Fruit fly (Drosophila melanogaster) whole organism, embryonic: ENCODE results near the gene nst.

Experiments used
- Ada2b ChIP-seq: fragments of 200-800 bp; sonication (Bioruptor generic); IDR thresholded peaks from 2 replicates; pipeline ENCODE4 v1.3.6; 2022; ENCODE audit warnings: missing biosample characterization, missing genetic modification characterization
- Asciz ChIP-seq: fragments of 200-800 bp; sonication (Bioruptor generic); optimal IDR thresholded peaks from 2 replicates; lab custom pipeline; 2017; ENCODE audit warnings: missing biosample characterization, mild to moderate bottlenecking, missing genetic modification characterization, missing genetic modification reagents
- Atf-2 ChIP-seq: fragments of 200-800 bp; sonication (Bioruptor generic); optimal IDR thresholded peaks from 2 replicates; lab custom pipeline; 2016; ENCODE audit warnings: missing biosample characterization, missing genetic modification characterization
- B-H1 ChIP-seq: fragments of 200-800 bp; sonication (Bioruptor generic); IDR thresholded peaks from 3 replicates; pipeline ENCODE4 v1.3.6; 2022; ENCODE audit warnings: missing biosample characterization, missing genetic modification characterization
- BEAF-32 ChIP-seq: fragments of 200-800 bp; sonication (Bioruptor generic); optimal IDR thresholded peaks from 3 replicates; lab custom pipeline; 2017; ENCODE audit warnings: missing biosample characterization, missing genetic modification characterization, mild to moderate bottlenecking, moderate library complexity, missing genetic modification reagents
- C15 ChIP-seq: fragments of 200-800 bp; sonication (Bioruptor generic); IDR thresholded peaks from 3 replicates; pipeline ENCODE4 v1.3.6; 2022; ENCODE audit warnings: missing biosample characterization, missing genetic modification characterization
- CG10209 ChIP-seq: fragments of 200-800 bp; sonication (Bioruptor generic); optimal IDR thresholded peaks from 3 replicates; lab custom pipeline; 2017; ENCODE audit warnings: missing biosample characterization, mild to moderate bottlenecking, missing genetic modification characterization, missing genetic modification reagents
- CG10321 ChIP-seq: fragments of 200-800 bp; sonication (Bioruptor generic); IDR thresholded peaks from 2 replicates; pipeline ENCODE4 v1.3.6; 2022; ENCODE audit warnings: missing biosample characterization, missing genetic modification characterization
- CG11085 ChIP-seq: fragments of 200-800 bp; sonication (Bioruptor generic); IDR thresholded peaks from 2 replicates; pipeline ENCODE4 v1.3.6; 2022; ENCODE audit warnings: missing biosample characterization, missing genetic modification characterization
- CG11398 ChIP-seq: fragments of 200-800 bp; sonication (Bioruptor generic); optimal IDR thresholded peaks from 2 replicates; lab custom pipeline; 2016; ENCODE audit warnings: missing biosample characterization, missing genetic modification characterization
- CG11504 ChIP-seq: fragments of 200-800 bp; sonication (Bioruptor generic); optimal IDR thresholded peaks from 3 replicates; lab custom pipeline; 2019; ENCODE audit warnings: missing biosample characterization, mild to moderate bottlenecking, missing genetic modification characterization, moderate library complexity
- CG11723 ChIP-seq: fragments of 200-800 bp; sonication (Bioruptor generic); optimal IDR thresholded peaks from 2 replicates; lab custom pipeline; 2017; ENCODE audit warnings: missing biosample characterization, mild to moderate bottlenecking, missing genetic modification characterization
- CG12104 ChIP-seq: fragments of 200-800 bp; sonication (Bioruptor generic); optimal IDR thresholded peaks from 3 replicates; lab custom pipeline; 2016; ENCODE audit warnings: missing biosample characterization, missing genetic modification characterization
- CG12236 ChIP-seq: fragments of 200-800 bp; sonication (Bioruptor generic); optimal IDR thresholded peaks from 2 replicates; lab custom pipeline; 2016; ENCODE audit warnings: missing biosample characterization, missing genetic modification characterization
- CG14441 ChIP-seq: fragments of 200-800 bp; sonication (Bioruptor generic); IDR thresholded peaks from 2 replicates; pipeline ENCODE4 v1.3.6; 2022; ENCODE audit warnings: missing biosample characterization, missing genetic modification characterization
- CG15269 ChIP-seq: fragments of 200-800 bp; sonication (Bioruptor generic); optimal IDR thresholded peaks from 2 replicates; lab custom pipeline; 2018; ENCODE audit warnings: missing biosample characterization, mild to moderate bottlenecking, missing genetic modification characterization, moderate library complexity
- CG17328 ChIP-seq: fragments of 200-800 bp; sonication (Bioruptor generic); IDR thresholded peaks from 2 replicates; pipeline ENCODE4 v1.3.6; 2022; ENCODE audit warnings: missing biosample characterization, missing genetic modification characterization
- CG17802 ChIP-seq: fragments of 200-800 bp; sonication (Bioruptor generic); optimal IDR thresholded peaks from 2 replicates; lab custom pipeline; 2018; ENCODE audit warnings: missing biosample characterization, mild to moderate bottlenecking, missing genetic modification characterization, moderate library complexity
- CG17829 ChIP-seq: fragments of 200-800 bp; optimal IDR thresholded peaks from 2 replicates; lab custom pipeline; 2019; ENCODE audit warnings: missing biosample characterization, mild to moderate bottlenecking, missing genetic modification characterization, moderate library complexity
- CG31224 ChIP-seq: fragments of 200-800 bp; sonication (Bioruptor generic); IDR thresholded peaks from 2 replicates; pipeline ENCODE4 v1.3.6; 2022; ENCODE audit warnings: missing biosample characterization, missing genetic modification characterization
- CG32532 ChIP-seq: fragments of 200-800 bp; sonication (Bioruptor generic); IDR thresholded peaks from 2 replicates; pipeline ENCODE4 v1.3.6; 2022; ENCODE audit warnings: missing biosample characterization, missing genetic modification characterization
- CG32772 ChIP-seq: fragments of 200-800 bp; sonication (Bioruptor generic); IDR thresholded peaks from 2 replicates; pipeline ENCODE4 v1.3.6; 2022; ENCODE audit warnings: missing biosample characterization, missing genetic modification characterization
- CG4360 ChIP-seq: fragments of 200-800 bp; sonication (Bioruptor generic); IDR thresholded peaks from 2 replicates; pipeline ENCODE4 v1.3.6; 2022; ENCODE audit warnings: missing biosample characterization, missing genetic modification characterization
- CG4854 ChIP-seq: fragments of 200-800 bp; sonication (Bioruptor generic); optimal IDR thresholded peaks from 2 replicates; lab custom pipeline; 2016; ENCODE audit warnings: missing biosample characterization, missing genetic modification characterization, inconsistent platforms
- CG5180 ChIP-seq: fragments of 200-800 bp; sonication (Bioruptor generic); optimal IDR thresholded peaks from 3 replicates; lab custom pipeline; 2017; ENCODE audit warnings: missing biosample characterization, missing genetic modification characterization, mild to moderate bottlenecking, moderate library complexity, missing genetic modification reagents
- CG6175 ChIP-seq: fragments of 200-800 bp; sonication (Bioruptor generic); IDR thresholded peaks from 3 replicates; pipeline ENCODE4 v1.3.6; 2022; ENCODE audit warnings: missing biosample characterization, missing genetic modification characterization
- CG6272 ChIP-seq: fragments of 200-800 bp; sonication (Bioruptor generic); IDR thresholded peaks from 2 replicates; pipeline ENCODE4 v1.3.6; 2022; ENCODE audit warnings: missing biosample characterization, missing genetic modification characterization
- CG7928 ChIP-seq: fragments of 200-800 bp; sonication (Bioruptor generic); optimal IDR thresholded peaks from 2 replicates; lab custom pipeline; 2017; ENCODE audit warnings: missing biosample characterization, mild to moderate bottlenecking, missing genetic modification characterization
- CG8281 ChIP-seq: fragments of 200-800 bp; sonication (Bioruptor generic); optimal IDR thresholded peaks from 2 replicates; lab custom pipeline; 2018; ENCODE audit warnings: missing biosample characterization, mild to moderate bottlenecking, missing genetic modification characterization, moderate library complexity
- D ChIP-seq, 2 experiments: fragments of 200-800 bp in 1 of 2; fragments of >200 bp in 1 of 2; sonication (Bioruptor generic) in 1 of 2; optimal IDR thresholded peaks; 2 replicates in 1 of 2; 3 replicates in 1 of 2; lab custom pipeline; 2017; ENCODE audit warnings: mild to moderate bottlenecking in 1 of 2, missing biosample characterization in 1 of 2, missing genetic modification characterization in 1 of 2, missing genetic modification reagents in 1 of 2
- Dip2 ChIP-seq: fragments of 200-800 bp; sonication (Bioruptor generic); IDR thresholded peaks from 2 replicates; pipeline ENCODE4 v1.3.6; 2022; ENCODE audit warnings: missing biosample characterization, missing genetic modification characterization
- Fer1 ChIP-seq: fragments of 200-800 bp; sonication (Bioruptor generic); optimal IDR thresholded peaks from 2 replicates; lab custom pipeline; 2017; ENCODE audit warnings: missing biosample characterization, mild to moderate bottlenecking, missing genetic modification characterization
- Mad ChIP-seq: fragments of 200-800 bp; sonication (Bioruptor generic); optimal IDR thresholded peaks from 2 replicates; lab custom pipeline; 2016; ENCODE audit warnings: missing biosample characterization, missing genetic modification characterization
- NFAT ChIP-seq: fragments of 200-800 bp; sonication (Bioruptor generic); IDR thresholded peaks from 2 replicates; pipeline ENCODE4 v1.3.6; 2022; ENCODE audit warnings: missing biosample characterization, missing genetic modification characterization
- Spps ChIP-seq: fragments of 200-800 bp; sonication (Bioruptor generic); optimal IDR thresholded peaks from 2 replicates; lab custom pipeline; 2018; ENCODE audit warnings: missing biosample characterization, mild to moderate bottlenecking, missing genetic modification characterization
- Sry-δ ChIP-seq: fragments of 200-800 bp; sonication (Bioruptor generic); optimal IDR thresholded peaks from 2 replicates; lab custom pipeline; 2016; ENCODE audit warnings: missing biosample characterization, missing genetic modification characterization
- Ssrp ChIP-seq: fragments of 200-800 bp; sonication (Bioruptor generic); optimal IDR thresholded peaks from 2 replicates; lab custom pipeline; 2018; ENCODE audit warnings: missing biosample characterization, mild to moderate bottlenecking, missing genetic modification characterization, moderate library complexity
- ac ChIP-seq: fragments of 200-800 bp; sonication (Bioruptor generic); optimal IDR thresholded peaks from 3 replicates; lab custom pipeline; 2017; ENCODE audit warnings: missing biosample characterization, mild to moderate bottlenecking, missing genetic modification characterization
- ash1 ChIP-seq: fragments of 200-800 bp; sonication (Bioruptor generic); optimal IDR thresholded peaks from 2 replicates; lab custom pipeline; 2018; ENCODE audit warnings: missing biosample characterization, mild to moderate bottlenecking, missing genetic modification characterization
- btn ChIP-seq: fragments of 200-800 bp; sonication (Bioruptor generic); optimal IDR thresholded peaks from 2 replicates; lab custom pipeline; 2016; ENCODE audit warnings: missing biosample characterization, missing genetic modification characterization
- cad ChIP-seq: fragments of >200 bp; optimal IDR thresholded peaks from 2 replicates; lab custom pipeline; 2017; ENCODE audit warnings: missing biosample characterization, missing genetic modification characterization
- corto ChIP-seq: fragments of 200-800 bp; sonication (Bioruptor generic); optimal IDR thresholded peaks from 2 replicates; lab custom pipeline; 2016; ENCODE audit warnings: missing biosample characterization, mild to moderate bottlenecking, missing genetic modification characterization, moderate library complexity
- disco-r ChIP-seq: fragments of 200-800 bp; sonication (Bioruptor generic); optimal IDR thresholded peaks from 2 replicates; lab custom pipeline; 2016; ENCODE audit warnings: missing biosample characterization, missing genetic modification characterization
- h ChIP-seq: fragments of >200 bp; optimal IDR thresholded peaks from 2 replicates; lab custom pipeline; 2017
- lov ChIP-seq, 2 experiments: fragments of 200-800 bp in 1 of 2; fragments of >200 bp in 1 of 2; sonication (Bioruptor generic) in 1 of 2; IDR thresholded peaks in 1 of 2; optimal IDR thresholded peaks in 1 of 2; 2 replicates in 1 of 2; 3 replicates in 1 of 2; pipeline versions ENCODE4 v1.3.6 to Lab custom; 2017 to 2022; ENCODE audit warnings: missing biosample characterization in 1 of 2, missing genetic modification characterization in 1 of 2
- nau ChIP-seq: fragments of 200-800 bp; sonication (Bioruptor generic); optimal IDR thresholded peaks from 3 replicates; lab custom pipeline; 2017; ENCODE audit warnings: missing biosample characterization, mild to moderate bottlenecking, missing genetic modification characterization, missing genetic modification reagents
- row ChIP-seq: fragments of 200-800 bp; sonication (Bioruptor generic); IDR thresholded peaks from 3 replicates; pipeline ENCODE4 v1.3.6; 2022; ENCODE audit warnings: missing biosample characterization, missing genetic modification characterization
- sisA ChIP-seq: fragments of 200-800 bp; sonication (Bioruptor generic); IDR thresholded peaks from 2 replicates; pipeline ENCODE4 v1.3.6; 2022; ENCODE audit warnings: missing biosample characterization, missing genetic modification characterization
- sob ChIP-seq: fragments of 200-800 bp; sonication (Bioruptor generic); IDR thresholded peaks from 2 replicates; pipeline ENCODE4 v1.3.6; 2022; ENCODE audit warnings: missing biosample characterization, missing genetic modification characterization
- stc ChIP-seq: fragments of 200-800 bp; sonication (Bioruptor generic); IDR thresholded peaks from 2 replicates; pipeline ENCODE4 v1.3.6; 2022; ENCODE audit warnings: missing biosample characterization, missing genetic modification characterization
- toy ChIP-seq: fragments of 200-800 bp; sonication (Bioruptor generic); IDR thresholded peaks from 2 replicates; pipeline ENCODE4 v1.3.6; 2022; ENCODE audit warnings: missing biosample characterization, missing genetic modification characterization
- zf30C ChIP-seq: fragments of 200-800 bp; sonication (Bioruptor generic); optimal IDR thresholded peaks from 3 replicates; lab custom pipeline; 2018; ENCODE audit warnings: missing biosample characterization, mild to moderate bottlenecking, missing genetic modification characterization

The nst gene

DNA sequence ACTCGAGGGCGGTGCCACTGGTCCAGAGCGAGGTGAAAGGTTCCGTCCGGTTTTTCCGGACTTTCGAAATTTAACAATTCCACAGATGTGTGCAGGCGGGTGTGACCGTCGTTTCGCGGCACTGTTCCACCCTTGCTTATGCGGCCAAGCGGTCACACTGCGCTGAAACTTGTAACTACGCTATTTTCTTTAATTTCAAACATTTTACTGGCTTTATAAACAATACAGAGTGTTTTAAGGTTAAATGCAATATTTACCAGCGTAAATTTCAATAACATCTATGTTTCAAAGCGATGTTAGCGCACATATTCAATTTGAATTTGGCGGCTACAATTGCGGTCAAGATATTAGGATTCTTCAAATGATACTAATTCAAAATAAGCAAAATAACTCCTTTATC, at the start of gene nst (continued):
- TF ChIP-seq CG6175 (GFP tag; lab: Robert Waterston, UW) (no peak), Dip2 (GFP tag; lab: Robert Waterston, UW) (no peak), CG12236 (no peak), C15 (no peak), CG5180 (GFP tag; lab: Kevin White, UChicago) (no peak), CG32772 (GFP tag; lab: Robert Waterston, UW) (no peak), CG10209 (GFP tag; lab: Kevin White, UChicago) (no peak), CG17802 (tag; lab: Kevin White, UChicago) (peak; percentile 2), D (optimal IDR thresholded peaks at IDR 0.05; lab: Kevin White, UChicago) (no peak), D (GFP tag; optimal IDR thresholded peaks at IDR 0.05; lab: Kevin White, UChicago) (no peak), CG12104 (GFP tag; lab: Kevin White, UChicago) (no peak), Mad (GFP tag; lab: Kevin White, UChicago) (no peak), CG4854 (GFP tag; lab: Kevin White, UChicago) (no peak), CG11504 (tag; lab: Kevin White, UChicago) (no peak), Asciz (GFP tag; lab: Kevin White, UChicago) (no peak), zf30C (GFP tag; lab: Kevin White, UChicago) (no peak), Atf-2 (GFP tag; lab: Kevin White, UChicago) (no peak), Ada2b (GFP tag; lab: Robert Waterston, UW) (no peak), row (0 out of 3 replicates have a peak, but pooled peaks have one; percentile 9), CG32532 (peak; percentile 15; the same call in 1 of the 2 replicates), ac (GFP tag; lab: Kevin White, UChicago) (no peak), NFAT (GFP tag; lab: Robert Waterston, UW) (no peak), CG15269 (tag; lab: Kevin White, UChicago) (no peak), CG11723 (GFP tag; lab: Kevin White, UChicago) (no peak), CG17328 (GFP tag; lab: Robert Waterston, UW) (no peak), CG11398 (GFP tag; lab: Kevin White, UChicago) (no peak), Fer1 (GFP tag; lab: Kevin White, UChicago) (no peak), ash1 (GFP tag; lab: Kevin White, UChicago) (no peak), CG8281 (tag; lab: Kevin White, UChicago) (no peak), cad (GFP tag; lab: Kevin White, UChicago) (no peak), nau (GFP tag; lab: Kevin White, UChicago) (no peak), BEAF-32 (GFP tag; lab: Kevin White, UChicago) (peak; percentile 24), B-H1 (GFP tag; lab: Robert Waterston, UW) (no peak), toy (GFP tag; lab: Robert Waterston, UW) (no peak), CG14441 (no peak), CG6272 (GFP tag; lab: Robert Waterston, UW) (no peak), CG11085 (no peak), h (no peak), sob (GFP tag; lab: Robert Waterston, UW) (no peak), Spps (tag; lab: Kevin White, UChicago) (no peak), btn (GFP tag; lab: Kevin White, UChicago) (no peak), Ssrp (tag; lab: Kevin White, UChicago) (no peak), stc (GFP tag; lab: Robert Waterston, UW) (no peak), lov (optimal IDR thresholded peaks at IDR 0.05; lab: Kevin White, UChicago) (no peak), lov (GFP tag; IDR thresholded peaks at IDR 0.05; lab: Robert Waterston, UW) (no peak), disco-r (no peak), CG17829 (tag; lab: Kevin White, UChicago) (no peak), CG31224 (GFP tag; lab: Robert Waterston, UW) (no peak), CG4360 (GFP tag; lab: Robert Waterston, UW) (no peak), CG7928 (no peak), sisA (no peak), Sry-δ (no peak), corto (GFP tag; lab: Kevin White, UChicago) (no peak), CG10321 (no peak)
